Worm (Caenorhabditis elegans) whole organism, L4 larva: ENCODE results near the gene Y22D7AL.16.

ENCODE experiments used
- fos-1 ChIP-seq: fragments of 150-350 bp; optimal IDR thresholded peaks from 2 replicates; lab custom pipeline; 2014; ENCODE audit warnings: missing biosample characterization, missing genetic modification characterization
- lir-3 ChIP-seq: sonication (generic microtip); optimal IDR thresholded peaks from 2 replicates; lab custom pipeline; 2016; ENCODE audit warnings: mild to moderate bottlenecking, missing genetic modification characterization, missing compliant biosample characterization
- pha-4 ChIP-seq, 2 experiments: fragments of 150-350 bp in 1 of 2; fragments of 200-800 bp in 1 of 2; sonication (Bioruptor generic) in 1 of 2; IDR thresholded peaks in 1 of 2; optimal IDR thresholded peaks in 1 of 2; 2 replicates each; pipeline versions ENCODE4 v1.3.6 to Lab custom; 2014 to 2022; ENCODE audit warnings: missing genetic modification characterization in 2 of 2, missing genetic modification reagents in 2 of 2, missing biosample characterization in 1 of 2, missing compliant biosample characterization in 1 of 2
- unc-62 ChIP-seq, 3 experiments: fragments of 150-350 bp in 1 of 3; sonication (generic microtip); optimal IDR thresholded peaks in 2 of 3; peaks in 1 of 3; 1 replicate in 1 of 3; 2 replicates in 2 of 3; lab custom pipeline; 2014 to 2017; ENCODE audit warnings: missing biosample characterization in 3 of 3, missing genetic modification characterization in 3 of 3, missing genetic modification reagents in 3 of 3, missing genotype in 1 of 3

DNA sequence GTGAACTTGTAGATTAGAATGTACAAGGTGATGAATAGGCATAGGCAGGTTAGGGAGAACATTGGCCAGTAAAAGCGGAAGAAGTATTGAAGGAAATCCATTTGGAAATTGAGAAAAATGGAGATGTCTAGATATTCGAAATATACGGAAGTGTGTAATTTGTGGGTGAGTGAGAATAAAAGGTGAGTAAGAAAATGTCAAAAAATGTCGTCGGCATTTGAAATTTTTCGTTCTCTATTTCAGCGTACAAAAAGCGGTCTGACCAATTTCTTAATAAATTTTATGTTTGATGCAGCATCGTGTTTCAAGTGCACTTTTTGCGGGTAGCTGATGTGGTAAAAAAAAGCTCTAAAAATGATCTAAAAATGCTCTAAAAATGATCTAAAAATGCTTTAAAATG lies 30.0 kb upstream of the Y22D7AL.16 start, which contains the start of gene srd-64:
- TF ChIP-seq fos-1 (tag; lab: Kevin White, UChicago) (no peak), unc-62 (GFP tag; optimal IDR thresholded peaks at IDR 0.05 in 1 of 2; lab: Kevin White, UChicago) (no peak), unc-62 (tag; optimal IDR thresholded peaks at IDR 0.05; lab: Kevin White, UChicago) (no peak), pha-4 (GFP tag; IDR thresholded peaks at IDR 0.05; lab: Robert Waterston, UW) (no peak), pha-4 (tag; optimal IDR thresholded peaks at IDR 0.05; lab: Kevin White, UChicago) (no peak), lir-3 (no peak)
